Fruit fly (Drosophila melanogaster) whole organism: ENCODE measurements around the gene CG10222.

ENCODE experiments used
- CG8478 ChIP-seq: fragments of >200 bp; optimal IDR thresholded peaks from 2 replicates; lab custom pipeline; 2018; ENCODE audit warnings: inconsistent platforms
- psq ChIP-seq: fragments of >200 bp; optimal IDR thresholded peaks from 2 replicates; lab custom pipeline; 2017
- usp ChIP-seq: fragments of >200 bp; optimal IDR thresholded peaks from 2 replicates; lab custom pipeline; 2017; ENCODE audit warnings: missing biosample characterization, missing genetic modification characterization, mixed read lengths

dm6 chr3L:13454755-13455154 is 42.5 kb upstream of the CG10222 start:
- no peak for TF ChIP-seq psq
- no peak for TF ChIP-seq CG8478 (lab: Kevin White, UChicago)
- TF ChIP-seq usp (GFP tag; lab: Kevin White, UChicago), result no peak
